Fruit fly (Drosophila melanogaster): ENCODE data around the gene CG32006.

The CG32006 gene

dm6 chr4:131958-132623, 18.5 kb upstream of the CG32006 start, which contains the start of gene anne (continued):
- TF ChIP-seq Blimp-1 (GFP tag; optimal IDR thresholded peaks at IDR 0.05) (no peak), CG18011 (GFP tag; optimal IDR thresholded peaks at IDR 0.05) (no peak), CG32532 (GFP tag; IDR thresholded peaks at IDR 0.05) (no peak), danr (GFP tag; IDR thresholded peaks at IDR 0.05) (no peak), Nf-YA (GFP tag; IDR thresholded peaks at IDR 0.05) (no peak), shn (GFP tag; optimal IDR thresholded peaks at IDR 0.05) (no peak), lmd (GFP tag; IDR thresholded peaks at IDR 0.05) (no peak), ind (GFP tag; optimal IDR thresholded peaks at IDR 0.05) (no peak), sens-2 (GFP tag; IDR thresholded peaks at IDR 0.05) (no peak), CG10654 (GFP tag; optimal IDR thresholded peaks at IDR 0.05) (no peak), CG1647 (GFP tag; optimal IDR thresholded peaks at IDR 0.05) (no peak), CG10431 (GFP tag; optimal IDR thresholded peaks at IDR 0.05) (peak; percentile 23), CG7372 (GFP tag; IDR thresholded peaks at IDR 0.05) (no peak), CG11560 (tag; IDR thresholded peaks at IDR 0.05) (no peak), CG17328 (GFP tag; IDR thresholded peaks at IDR 0.05) (no peak), GATAe (GFP tag; conservative IDR thresholded peaks at IDR 0.05) (no peak), CG6683 (GFP tag; optimal IDR thresholded peaks at IDR 0.05) (no peak), Xbp1 (GFP tag; optimal IDR thresholded peaks at IDR 0.05) (no peak), CG4707 (GFP tag; optimal IDR thresholded peaks at IDR 0.05) (no peak), tgo (GFP tag; IDR thresholded peaks at IDR 0.05) (no peak), CG16863 (GFP tag; optimal IDR thresholded peaks at IDR 0.05) (no peak), Drgx (GFP tag; IDR thresholded peaks at IDR 0.05) (no peak), al (GFP tag; IDR thresholded peaks at IDR 0.05) (no peak), D19A (tag; optimal IDR thresholded peaks at IDR 0.05) (no peak), CG6791 (GFP tag; IDR thresholded peaks at IDR 0.05; ENCODE audit: partially characterized antibody) (no peak), dimm (GFP tag; IDR thresholded peaks at IDR 0.05) (no peak), repo (GFP tag; optimal IDR thresholded peaks at IDR 0.05) (no peak), zf30C (GFP tag; optimal IDR thresholded peaks at IDR 0.05) (no peak), pzg (GFP tag; optimal IDR thresholded peaks at IDR 0.05) (peak; percentile 86), HLH54F (GFP tag; optimal IDR thresholded peaks at IDR 0.05) (no peak), CG17829 (tag; optimal IDR thresholded peaks at IDR 0.05) (peak; percentile 23), CG11398 (GFP tag; optimal IDR thresholded peaks at IDR 0.05) (no peak), CG8089 (GFP tag; optimal IDR thresholded peaks at IDR 0.05) (peak; percentile 80), Dfd (GFP tag; optimal IDR thresholded peaks at IDR 0.05) (peak in 1 of 2 experiments; percentile 9), sima (GFP tag; optimal IDR thresholded peaks at IDR 0.05) (no peak), disco-r (GFP tag; optimal IDR thresholded peaks at IDR 0.05) (no peak), D19B (GFP tag; optimal IDR thresholded peaks at IDR 0.05) (no peak), Tbp (GFP tag; optimal IDR thresholded peaks at IDR 0.05) (no peak), CG34224 (GFP tag; IDR thresholded peaks at IDR 0.05; ENCODE audit: partially characterized antibody) (no peak), Mes4 (GFP tag; optimal IDR thresholded peaks at IDR 0.05) (no peak), CG1603 (tag; optimal IDR thresholded peaks at IDR 0.05) (peak; percentile 100), tap (tag; optimal IDR thresholded peaks at IDR 0.05) (no peak), Doc2 (GFP tag; IDR thresholded peaks at IDR 0.05) (no peak), CG12659 (GFP tag; optimal IDR thresholded peaks at IDR 0.05) (peak; percentile 84), Ets65A (GFP tag) (no peak), CG17186 (GFP tag; optimal IDR thresholded peaks at IDR 0.05) (peak; percentile 53), CG2116 (GFP tag; optimal IDR thresholded peaks at IDR 0.05) (peak; percentile 48), klu (GFP tag; IDR thresholded peaks at IDR 0.05) (no peak), Ravus (GFP tag; IDR thresholded peaks at IDR 0.05) (no peak), mld (GFP tag; IDR thresholded peaks at IDR 0.05; ENCODE audit: partially characterized antibody) (no peak), B-H2 (GFP tag; optimal IDR thresholded peaks at IDR 0.05) (no peak), br (optimal IDR thresholded peaks at IDR 0.05) (no peak)

All from whole organism, embryonic.